Worm (Caenorhabditis elegans) whole organism, young adult: Measurements from ENCODE around the gene Y46G5A.7.

Experiments used
- B0019.2 ChIP-seq: fragments of 200-800 bp; sonication (Bioruptor generic); conservative IDR thresholded peaks from 2 replicates; pipeline ENCODE4 v1.3.6; 2022; ENCODE audit warnings: missing genetic modification reagents, missing genetic modification characterization, missing compliant biosample characterization
- B0336.3 ChIP-seq: fragments of 200-800 bp; sonication (Bioruptor generic); IDR thresholded peaks from 2 replicates; pipeline ENCODE4 v1.3.6; 2022; ENCODE audit warnings: missing genetic modification characterization, missing compliant biosample characterization
- C17E4.6 ChIP-seq: fragments of 200-800 bp; sonication (Bioruptor generic); IDR thresholded peaks from 2 replicates; pipeline ENCODE4 v1.3.6; 2022; ENCODE audit warnings: missing genetic modification reagents, missing genetic modification characterization, missing compliant biosample characterization
- D2030.7 ChIP-seq: fragments of 200-800 bp; sonication (Bioruptor generic); IDR thresholded peaks from 2 replicates; pipeline ENCODE4 v1.3.6; 2022; ENCODE audit warnings: missing genetic modification reagents, missing genetic modification characterization, missing compliant biosample characterization
- F22D6.2 ChIP-seq: sonication (generic microtip); optimal IDR thresholded peaks from 2 replicates; lab custom pipeline; 2016; ENCODE audit warnings: mild to moderate bottlenecking, missing genetic modification characterization, missing compliant biosample characterization
- F49E8.2 ChIP-seq: sonication (generic microtip); optimal IDR thresholded peaks from 3 replicates; lab custom pipeline; 2017; ENCODE audit warnings: missing genetic modification characterization, mild to moderate bottlenecking, missing compliant biosample characterization, antibody characterized with exemption, moderate library complexity; ENCODE audit not compliant: insufficient read depth
- T07F8.4 ChIP-seq: sonication (generic microtip); optimal IDR thresholded peaks from 2 replicates; lab custom pipeline; 2016; ENCODE audit warnings: mild to moderate bottlenecking, missing genetic modification characterization, moderate library complexity, missing compliant biosample characterization
- T26A5.8 ChIP-seq: sonication (generic microtip); optimal IDR thresholded peaks from 2 replicates; lab custom pipeline; 2016; ENCODE audit warnings: missing genetic modification characterization, missing compliant biosample characterization
- Y53F4B.3 ChIP-seq: fragments of 200-800 bp; sonication (Bioruptor generic); IDR thresholded peaks from 2 replicates; pipeline ENCODE4 v1.3.6; 2022; ENCODE audit warnings: missing genetic modification reagents, missing genetic modification characterization, missing compliant biosample characterization
- Y56A3A.18 ChIP-seq: fragments of 200-800 bp; sonication (Bioruptor generic); IDR thresholded peaks from 2 replicates; pipeline ENCODE4 v1.3.6; 2022; ENCODE audit warnings: missing genetic modification reagents, missing genetic modification characterization, missing compliant biosample characterization
- Y95B8A.8 ChIP-seq: fragments of 200-800 bp; sonication (Bioruptor generic); IDR thresholded peaks from 2 replicates; pipeline ENCODE4 v1.3.6; 2022; ENCODE audit warnings: missing genetic modification reagents, missing genetic modification characterization, missing compliant biosample characterization
- ZK185.1 ChIP-seq: sonication (generic microtip); optimal IDR thresholded peaks from 2 replicates; lab custom pipeline; 2016; ENCODE audit warnings: mild to moderate bottlenecking, missing genetic modification characterization, missing compliant biosample characterization; ENCODE audit not compliant: poor library complexity, severe bottlenecking
- ama-1 ChIP-seq, 3 experiments: fragments of 150-350 bp in 1 of 3; sonication (generic microtip) in 2 of 3; optimal IDR thresholded peaks; 2 replicates each; lab custom pipeline; 2014 to 2018; ENCODE audit warnings: missing biosample characterization in 2 of 3, missing genetic modification characterization in 2 of 3, missing genetic modification reagents in 2 of 3
- attf-5 ChIP-seq: fragments of 200-800 bp; sonication (Bioruptor generic); optimal IDR thresholded peaks from 2 replicates; lab custom pipeline; 2018; ENCODE audit warnings: mild to moderate bottlenecking, missing genetic modification characterization, missing compliant biosample characterization
- bed-1 ChIP-seq: fragments of 200-800 bp; sonication (Bioruptor generic); IDR thresholded peaks from 2 replicates; pipeline ENCODE4 v1.3.6; 2022; ENCODE audit warnings: missing genetic modification reagents, missing genetic modification characterization, missing compliant biosample characterization
- cebp-1 ChIP-seq, 2 experiments: fragments of 200-800 bp in 1 of 2; sonication (Bioruptor generic) in 1 of 2; sonication (generic microtip) in 1 of 2; IDR thresholded peaks in 1 of 2; optimal IDR thresholded peaks in 1 of 2; 2 replicates each; pipeline versions ENCODE4 v1.3.6 to Lab custom; 2017 to 2022; ENCODE audit warnings: missing compliant biosample characterization in 2 of 2, missing genetic modification characterization in 2 of 2, mild to moderate bottlenecking in 1 of 2, missing genetic modification reagents in 1 of 2, moderate library complexity in 1 of 2
- ceh-100 ChIP-seq: fragments of 200-800 bp; sonication (Bioruptor generic); IDR thresholded peaks from 2 replicates; pipeline ENCODE4 v1.3.6; 2022; ENCODE audit warnings: missing genetic modification reagents, missing genetic modification characterization, missing compliant biosample characterization
- chd-7 ChIP-seq: sonication (generic microtip); optimal IDR thresholded peaks from 2 replicates; lab custom pipeline; 2016; ENCODE audit warnings: mild to moderate bottlenecking, missing genetic modification characterization, moderate library complexity, missing compliant biosample characterization
- die-1 ChIP-seq: sonication (generic microtip); optimal IDR thresholded peaks from 2 replicates; lab custom pipeline; 2016; ENCODE audit warnings: missing genotype, mild to moderate bottlenecking, missing genetic modification characterization, missing compliant biosample characterization
- dpl-1 ChIP-seq: fragments of 150-350 bp; optimal IDR thresholded peaks from 2 replicates; lab custom pipeline; 2014; ENCODE audit warnings: missing biosample characterization, missing genetic modification reagents, missing genetic modification characterization
- egl-44 ChIP-seq: fragments of 200-800 bp; sonication (Bioruptor generic); IDR thresholded peaks from 2 replicates; pipeline ENCODE4 v1.3.6; 2022; ENCODE audit warnings: missing genetic modification reagents, missing genetic modification characterization, missing compliant biosample characterization
- egrh-3 ChIP-seq: fragments of 200-800 bp; sonication (Bioruptor generic); IDR thresholded peaks from 2 replicates; pipeline ENCODE4 v1.3.6; 2022; ENCODE audit warnings: missing genetic modification reagents, missing genetic modification characterization, missing compliant biosample characterization
- him-1 ChIP-seq: sonication (generic microtip); optimal IDR thresholded peaks from 2 replicates; lab custom pipeline; 2016; ENCODE audit warnings: missing genotype, missing genetic modification reagents, missing genetic modification characterization, missing compliant biosample characterization
- hlh-12 ChIP-seq: sonication (generic microtip); optimal IDR thresholded peaks from 2 replicates; lab custom pipeline; 2016; ENCODE audit warnings: missing genetic modification characterization, missing compliant biosample characterization
- hlh-26 ChIP-seq: fragments of 200-800 bp; sonication (Bioruptor generic); conservative IDR thresholded peaks from 2 replicates; pipeline ENCODE4 v1.3.6; 2022; ENCODE audit warnings: missing genetic modification reagents, missing genetic modification characterization, missing compliant biosample characterization
- hmg-20 ChIP-seq: fragments of 200-800 bp; sonication (Bioruptor generic); IDR thresholded peaks from 2 replicates; pipeline ENCODE4 v1.3.6; 2022; ENCODE audit warnings: missing genetic modification reagents, missing genetic modification characterization, missing compliant biosample characterization
- let-526 ChIP-seq: fragments of 200-800 bp; sonication (Bioruptor generic); IDR thresholded peaks from 2 replicates; pipeline ENCODE4 v1.3.6; 2022; ENCODE audit warnings: missing genetic modification reagents, missing genetic modification characterization, missing compliant biosample characterization
- let-607 ChIP-seq, 2 experiments: fragments of 200-800 bp in 1 of 2; sonication (Bioruptor generic) in 1 of 2; sonication (generic microtip) in 1 of 2; optimal IDR thresholded peaks; 2 replicates each; lab custom pipeline; 2016 to 2018; ENCODE audit warnings: mild to moderate bottlenecking in 2 of 2, missing compliant biosample characterization in 2 of 2, missing genetic modification characterization in 2 of 2, moderate library complexity in 2 of 2, missing genotype in 1 of 2
- madf-3 ChIP-seq: fragments of 200-800 bp; sonication (Bioruptor generic); IDR thresholded peaks from 2 replicates; pipeline ENCODE4 v1.3.6; 2022; ENCODE audit warnings: missing genetic modification reagents, missing genetic modification characterization, missing compliant biosample characterization
- mcd-1 ChIP-seq: fragments of 200-800 bp; sonication (Bioruptor generic); IDR thresholded peaks from 2 replicates; pipeline ENCODE4 v1.3.6; 2022; ENCODE audit warnings: missing genetic modification reagents, missing genetic modification characterization, missing compliant biosample characterization
- nfya-1 ChIP-seq: sonication (generic microtip); optimal IDR thresholded peaks from 2 replicates; lab custom pipeline; 2017; ENCODE audit warnings: antibody characterized with exemption, missing compliant biosample characterization, missing genetic modification characterization, borderline replicate concordance; ENCODE audit not compliant: insufficient read depth
- nhr-80 ChIP-seq: sonication (generic microtip); optimal IDR thresholded peaks from 2 replicates; lab custom pipeline; 2016; ENCODE audit warnings: missing genetic modification characterization, missing compliant biosample characterization
- pbrm-1 ChIP-seq: fragments of 200-800 bp; sonication (Bioruptor generic); IDR thresholded peaks from 2 replicates; pipeline ENCODE4 v1.3.6; 2022; ENCODE audit warnings: missing genetic modification reagents, missing genetic modification characterization, missing compliant biosample characterization
- repo-1 ChIP-seq: sonication (generic microtip); optimal IDR thresholded peaks from 2 replicates; lab custom pipeline; 2017; ENCODE audit warnings: mild to moderate bottlenecking, missing genetic modification characterization, missing compliant biosample characterization
- snpc-1.3 ChIP-seq: sonication (generic microtip); optimal IDR thresholded peaks from 2 replicates; lab custom pipeline; 2017; ENCODE audit warnings: missing genetic modification characterization, mild to moderate bottlenecking, missing compliant biosample characterization, antibody characterized with exemption, moderate library complexity, missing genotype, missing genetic modification reagents; ENCODE audit not compliant: insufficient read depth
- zfh-2 ChIP-seq: fragments of 200-800 bp; sonication (Bioruptor generic); conservative IDR thresholded peaks from 2 replicates; pipeline ENCODE4 v1.3.6; 2022; ENCODE audit warnings: missing genetic modification reagents, missing genetic modification characterization, missing compliant biosample characterization
- zim-3 ChIP-seq: sonication (generic microtip); optimal IDR thresholded peaks from 2 replicates; lab custom pipeline; 2017; ENCODE audit warnings: mild to moderate bottlenecking, missing genetic modification characterization, moderate library complexity, missing compliant biosample characterization
- ztf-25 ChIP-seq: fragments of 200-800 bp; sonication (Bioruptor generic); IDR thresholded peaks from 2 replicates; pipeline ENCODE4 v1.3.6; 2022; ENCODE audit warnings: missing genetic modification reagents, missing genetic modification characterization, missing compliant biosample characterization
- ztf-28 ChIP-seq: fragments of 200-800 bp; sonication (Bioruptor generic); IDR thresholded peaks from 2 replicates; pipeline ENCODE4 v1.3.6; 2022; ENCODE audit warnings: missing genetic modification reagents, missing genetic modification characterization, missing compliant biosample characterization
- ztf-3 ChIP-seq: fragments of 200-800 bp; sonication (Bioruptor generic); optimal IDR thresholded peaks from 2 replicates; lab custom pipeline; 2018; ENCODE audit warnings: mild to moderate bottlenecking, missing genetic modification characterization, missing compliant biosample characterization

The Y46G5A.7 gene

DNA sequence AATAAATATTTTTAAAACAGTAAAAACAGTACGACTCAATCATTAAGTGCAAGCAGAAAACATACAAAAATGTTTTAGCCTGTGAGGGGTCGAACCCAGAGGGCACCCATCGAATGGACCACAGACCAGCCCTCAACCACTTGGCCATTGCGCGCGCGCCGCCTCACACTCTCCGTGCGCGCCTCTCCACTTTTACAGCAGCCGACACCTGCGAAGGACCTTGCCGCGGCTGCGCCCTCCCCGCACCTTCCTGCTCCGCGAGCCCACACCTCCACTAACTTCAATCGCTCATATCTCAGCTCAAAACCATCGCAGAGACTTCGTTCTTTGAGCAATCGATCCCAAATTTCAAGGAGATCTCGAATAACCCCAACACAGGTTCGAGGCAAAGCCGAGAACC is 22.2 kb upstream of the Y46G5A.7 start (continued):
- TF ChIP-seq D2030.7 (peak; percentile 94), C17E4.6 (GFP tag; lab: Robert Waterston, UW) (peak; percentile 77; the same call in 1 of the 2 replicates), ceh-100 (GFP tag; lab: Robert Waterston, UW) (0 out of 2 replicates have a peak, but pooled peaks have one; percentile 33), B0336.3 (GFP tag; lab: Robert Waterston, UW) (0 out of 2 replicates have a peak, but pooled peaks have one; percentile 23), madf-3 (GFP tag; lab: Robert Waterston, UW) (0 out of 2 replicates have a peak, but pooled peaks have one; percentile 38)

DNA sequence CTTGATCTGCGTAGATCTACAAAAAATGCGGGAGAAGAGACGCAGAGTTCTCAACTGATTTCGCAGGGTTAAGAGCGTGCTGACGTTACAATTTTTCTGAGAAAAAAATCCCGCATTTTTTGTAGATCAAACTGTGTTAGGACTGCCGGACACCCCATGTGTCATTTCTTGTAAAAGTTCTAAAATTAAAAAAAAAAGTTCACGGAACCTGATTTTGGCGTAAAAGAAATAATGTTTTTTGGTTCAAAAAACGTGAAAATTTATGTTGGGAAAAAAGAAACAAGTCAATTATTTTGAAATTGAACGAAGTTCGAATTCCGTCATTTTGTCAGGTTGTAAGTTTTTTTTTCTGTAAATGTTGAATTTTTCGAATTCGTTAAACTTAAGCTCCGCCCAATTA is 20.2 kb upstream of the Y46G5A.7 start, which contains the start of gene Y46G5A.34:
Gene Y46G5A.34 (plus strand): TSS at position 301 of the 400 bp plus-strand sequence.
- no peak for TF ChIP-seq dpl-1 (GFP tag; lab: Kevin White, UChicago)
- TF ChIP-seq ztf-3 (GFP tag; lab: Kevin White, UChicago), result no peak

DNA sequence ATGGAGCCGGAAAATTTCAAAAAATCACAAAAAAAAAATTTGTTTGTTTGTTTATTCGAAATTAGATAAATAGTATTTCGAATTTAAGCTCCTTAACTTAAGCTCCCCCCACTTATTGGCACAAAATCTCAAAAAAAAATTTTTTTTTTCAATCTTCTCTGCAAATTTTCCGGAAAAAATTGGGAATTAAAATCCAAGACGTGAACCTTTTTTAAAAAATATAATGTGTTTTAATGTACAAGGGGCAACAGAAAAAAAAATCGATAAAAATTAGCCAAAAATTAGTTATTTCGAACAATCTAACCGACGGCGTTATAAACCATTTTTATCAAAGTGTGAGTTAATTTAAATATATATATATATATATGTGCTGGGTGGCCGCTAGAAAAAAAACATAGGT is 18.3 kb upstream of the Y46G5A.7 start, which contains the start of gene Y46G5A.14:
Gene Y46G5A.14 (plus strand): TSS at position 301 of the 400 bp plus-strand sequence.
- TF ChIP-seq Y53F4B.3 (GFP tag; lab: Robert Waterston, UW) (no peak), nhr-80 (tag; lab: Kevin White, UChicago) (no peak), hlh-12 (tag; lab: Kevin White, UChicago) (no peak), chd-7 (tag; lab: Kevin White, UChicago) (no peak), ceh-100 (GFP tag; lab: Robert Waterston, UW) (no peak), T26A5.8 (tag; lab: Kevin White, UChicago) (no peak), him-1 (peak; percentile 25)

DNA sequence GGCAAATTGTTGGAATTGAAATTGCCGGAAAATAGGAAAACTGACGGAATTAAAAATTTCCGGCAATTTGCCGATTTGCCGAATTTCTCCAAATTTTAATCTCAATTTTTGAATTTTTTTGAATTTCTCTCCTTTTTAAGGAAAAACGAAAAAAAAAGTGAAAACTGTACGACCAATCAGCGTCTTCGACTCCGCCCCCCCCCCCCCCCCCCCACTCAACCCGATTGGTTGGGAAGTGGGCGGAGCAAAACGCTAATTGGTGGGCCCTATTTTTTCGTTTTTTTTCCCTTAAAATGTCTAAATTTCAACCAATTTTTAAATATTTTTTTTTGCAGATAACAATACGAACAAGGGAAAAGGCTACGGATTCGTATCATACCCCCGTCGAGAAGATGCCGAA is 13.8 kb upstream of the Y46G5A.7 start:
- TF ChIP-seq egrh-3 (GFP tag; lab: Robert Waterston, UW), result peak; percentile 85
- 0 out of 2 replicates have a peak, but pooled peaks have one; percentile 38 for TF ChIP-seq mcd-1 (GFP tag; lab: Robert Waterston, UW)
- TF ChIP-seq bed-1 (GFP tag; lab: Robert Waterston, UW), result no peak
- TF ChIP-seq F22D6.2 (tag; lab: Kevin White, UChicago), result no peak
- TF ChIP-seq hlh-26, result no peak
- TF ChIP-seq let-526 (GFP tag; lab: Robert Waterston, UW), result no peak
- TF ChIP-seq Y95B8A.8 (GFP tag; lab: Robert Waterston, UW), result no peak
- no peak for TF ChIP-seq ama-1 (optimal IDR thresholded peaks at IDR 0.05; lab: Kevin White, UChicago)
- TF ChIP-seq ama-1 (GFP tag; optimal IDR thresholded peaks at IDR 0.05; lab: Kevin White, UChicago), result no peak
- TF ChIP-seq zfh-2 (GFP tag; lab: Robert Waterston, UW), result peak; percentile 72
- no peak for TF ChIP-seq nfya-1
- TF ChIP-seq, all 124 proteins: peak for 3

DNA sequence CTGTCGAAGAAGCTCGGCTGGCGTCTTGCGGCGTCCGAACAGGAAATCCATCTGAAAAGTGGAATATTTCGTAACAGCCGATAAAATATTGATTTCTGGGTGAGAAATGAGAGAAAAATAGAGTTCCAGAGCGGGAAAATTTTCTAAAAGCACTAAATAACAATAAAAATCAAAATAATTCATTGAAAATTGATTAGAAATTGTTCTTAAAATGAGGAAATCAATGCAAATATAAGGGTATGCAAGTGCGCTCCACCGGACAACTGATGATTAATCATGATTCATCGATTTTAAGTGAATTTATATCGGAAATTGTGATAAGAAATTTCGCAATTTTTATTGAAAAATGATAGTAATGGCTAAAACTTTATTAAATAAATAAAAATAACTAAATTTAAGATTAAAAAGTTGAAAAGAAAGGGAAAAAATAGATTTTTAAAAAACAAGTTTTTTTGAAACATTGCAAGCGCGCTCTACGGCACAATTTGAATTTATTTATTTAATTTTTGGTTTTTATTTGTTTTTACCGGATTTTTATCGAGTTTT is 12.1 kb upstream of the Y46G5A.7 start, which contains the start of the genes vps-2 and tiar-2:
Gene vps-2 (minus strand): TSS at position 51 of the 546 bp plus-strand sequence.
Gene tiar-2 (plus strand): TSS at position 520 of the 546 bp plus-strand sequence.
- no peak for TF ChIP-seq zim-3 (tag; lab: Kevin White, UChicago)
- TF ChIP-seq pbrm-1 (GFP tag; lab: Robert Waterston, UW), result peak; percentile 35; the same call in 1 of the 2 replicates
- no peak for TF ChIP-seq B0019.2 (GFP tag; lab: Robert Waterston, UW)
- TF ChIP-seq attf-5 (GFP tag; lab: Kevin White, UChicago), result peak; percentile 90
- no peak for TF ChIP-seq ZK185.1 (tag; lab: Kevin White, UChicago)
- TF ChIP-seq egl-44 (GFP tag; lab: Robert Waterston, UW), result no peak
- TF ChIP-seq ztf-25, result no peak
- TF ChIP-seq ztf-28 (GFP tag; lab: Robert Waterston, UW), result no peak
- no peak for TF ChIP-seq T07F8.4 (tag; lab: Kevin White, UChicago)
- TF ChIP-seq F49E8.2, result no peak
- no peak for TF ChIP-seq hmg-20 (GFP tag; lab: Robert Waterston, UW)
- TF ChIP-seq snpc-1.3 (tag; lab: Kevin White, UChicago), result no peak
- no peak for TF ChIP-seq die-1 (tag; lab: Kevin White, UChicago)
- no peak for TF ChIP-seq repo-1 (tag; lab: Kevin White, UChicago)
- TF ChIP-seq hlh-12 (tag; lab: Kevin White, UChicago), result no peak
- peak in 1 of 2 experiments; percentile 36 for TF ChIP-seq let-607 (tag; optimal IDR thresholded peaks at IDR 0.05; lab: Kevin White, UChicago)
- no peak; the same call in 1 of the 2 replicates for TF ChIP-seq cebp-1 (GFP tag; IDR thresholded peaks at IDR 0.05; lab: Robert Waterston, UW)
- TF ChIP-seq cebp-1 (tag; optimal IDR thresholded peaks at IDR 0.05; lab: Kevin White, UChicago), result peak; percentile 87
- TF ChIP-seq Y56A3A.18 (GFP tag; lab: Robert Waterston, UW), result no peak
